Worm (Caenorhabditis elegans) whole organism, young adult: ENCODE results near the gene Y56A3A.30.

ENCODE experiments used
- F10E7.11 ChIP-seq: sonication (generic microtip); optimal IDR thresholded peaks from 2 replicates; lab custom pipeline; 2017; ENCODE audit warnings: mild to moderate bottlenecking, missing genetic modification characterization, moderate library complexity, missing compliant biosample characterization
- F49E8.2 ChIP-seq: sonication (generic microtip); optimal IDR thresholded peaks from 3 replicates; lab custom pipeline; 2017; ENCODE audit warnings: missing genetic modification characterization, mild to moderate bottlenecking, missing compliant biosample characterization, antibody characterized with exemption, moderate library complexity; ENCODE audit not compliant: insufficient read depth
- ama-1 ChIP-seq, 3 experiments: fragments of 150-350 bp in 1 of 3; sonication (generic microtip) in 2 of 3; optimal IDR thresholded peaks; 2 replicates each; lab custom pipeline; 2014 to 2018; ENCODE audit warnings: missing biosample characterization in 2 of 3, missing genetic modification characterization in 2 of 3, missing genetic modification reagents in 2 of 3
- efl-1 ChIP-seq: fragments of 150-350 bp; optimal IDR thresholded peaks from 2 replicates; lab custom pipeline; 2014; ENCODE audit warnings: missing biosample characterization, missing genetic modification reagents, missing genetic modification characterization
- mxl-1 ChIP-seq: sonication (generic microtip); optimal IDR thresholded peaks from 2 replicates; lab custom pipeline; 2016; ENCODE audit warnings: missing genetic modification characterization, missing compliant biosample characterization
- nfya-1 ChIP-seq: sonication (generic microtip); optimal IDR thresholded peaks from 2 replicates; lab custom pipeline; 2017; ENCODE audit warnings: antibody characterized with exemption, missing compliant biosample characterization, missing genetic modification characterization, borderline replicate concordance; ENCODE audit not compliant: insufficient read depth
- pbrm-1 ChIP-seq: fragments of 200-800 bp; sonication (Bioruptor generic); IDR thresholded peaks from 2 replicates; pipeline ENCODE4 v1.3.6; 2022; ENCODE audit warnings: missing genetic modification reagents, missing genetic modification characterization, missing compliant biosample characterization

- no peak for TF ChIP-seq pbrm-1 (GFP tag; lab: Robert Waterston, UW)
- no peak for TF ChIP-seq F49E8.2
- no peak for TF ChIP-seq efl-1 (GFP tag; lab: Kevin White, UChicago)
- no peak for TF ChIP-seq F10E7.11 (tag; lab: Kevin White, UChicago)
- no peak for TF ChIP-seq nfya-1 (tag; lab: Kevin White, UChicago)
- no peak for TF ChIP-seq mxl-1
- TF ChIP-seq ama-1 (optimal IDR thresholded peaks at IDR 0.05; lab: Kevin White, UChicago), result no peak
- no peak for TF ChIP-seq ama-1 (GFP tag; optimal IDR thresholded peaks at IDR 0.05; lab: Kevin White, UChicago)
These were observed 7.5 kb downstream of the Y56A3A.30 start, which contains the start of gene Y56A3A.28 for ce11 chrIII:11971342-11971741.
